Worm (Caenorhabditis elegans): ENCODE results near the gene alh-9.

Gene alh-9

ce11 chrIII:5908408-5908807 is 52.6 kb downstream of the alh-9 start, which contains the start of gene C28H8.3:
C28H8.3 (plus strand) TSS chrIII:5908700.
- TF ChIP-seq aly-1 (tag; optimal IDR thresholded peaks at IDR 0.05) (no peak), F13C5.2 (tag; optimal IDR thresholded peaks at IDR 0.05) (no peak), ets-7 (tag; optimal IDR thresholded peaks at IDR 0.05) (no peak), ama-1 (optimal IDR thresholded peaks at IDR 0.05) (no peak), sea-1 (GFP tag; conservative IDR thresholded peaks at IDR 0.05) (no peak), ceh-13 (GFP tag; optimal IDR thresholded peaks at IDR 0.05) (no peak), hnd-1 (tag; optimal IDR thresholded peaks at IDR 0.05) (no peak), flt-1 (GFP tag; IDR thresholded peaks at IDR 0.05) (no peak), pes-1 (GFP tag; IDR thresholded peaks at IDR 0.05) (no peak), B0310.2 (tag; optimal IDR thresholded peaks at IDR 0.05) (no peak), scrt-1 (GFP tag; IDR thresholded peaks at IDR 0.05) (no peak), hmg-4 (GFP tag; optimal IDR thresholded peaks at IDR 0.05) (no peak), hmbx-1 (tag; optimal IDR thresholded peaks at IDR 0.05) (no peak), tra-4 (tag; optimal IDR thresholded peaks at IDR 0.05) (no peak), ceh-36 (tag; optimal IDR thresholded peaks at IDR 0.05) (no peak), tbx-37 (GFP tag; conservative IDR thresholded peaks at IDR 0.05) (no peak), tbx-11 (GFP tag; IDR thresholded peaks at IDR 0.05) (no peak)

Measured in whole organism, early embryonic.